Fruit fly (Drosophila melanogaster): ENCODE data around the gene CG44325.

CG44325 gene

DNA sequence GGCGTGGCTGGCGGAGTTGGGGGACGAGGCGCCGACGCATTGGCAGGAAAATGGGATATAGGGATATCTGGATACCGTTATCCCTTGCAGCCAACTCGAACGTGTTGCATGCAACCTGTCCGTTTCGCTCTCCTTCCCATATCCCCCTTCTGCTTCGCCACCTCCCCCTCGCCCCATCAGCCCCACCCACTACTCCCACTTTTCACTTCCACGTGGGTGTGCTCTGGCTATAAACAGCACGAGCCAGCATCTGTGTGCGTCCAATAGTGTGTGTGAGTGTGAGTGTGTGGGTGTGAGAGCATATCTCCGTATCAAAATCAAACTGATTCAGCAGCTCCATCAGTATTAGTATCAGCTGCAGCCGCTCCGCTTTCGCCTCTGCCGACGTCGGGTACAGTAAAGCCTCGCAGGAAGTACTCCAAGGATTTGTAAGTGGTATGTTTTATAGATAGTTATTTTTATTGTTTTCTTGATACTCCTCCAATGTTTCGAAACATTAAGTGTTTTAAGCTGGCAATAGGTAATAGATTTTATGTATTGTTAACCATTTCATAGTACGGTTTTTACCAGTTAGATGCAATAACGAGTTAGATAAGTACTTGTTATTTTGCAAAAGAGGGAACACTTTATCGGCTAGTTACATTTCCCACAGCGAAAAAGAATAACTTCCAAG lies 40.8 kb upstream of the CG44325 start (continued):
- TF ChIP-seq slou (GFP tag; optimal IDR thresholded peaks at IDR 0.05): no peak
- TF ChIP-seq CG4424 (GFP tag; optimal IDR thresholded peaks at IDR 0.05): peak; percentile 54
- no peak for TF ChIP-seq Atf-2 (GFP tag; optimal IDR thresholded peaks at IDR 0.05)
- no peak for TF ChIP-seq CG2202 (tag; optimal IDR thresholded peaks at IDR 0.05)
- peak; percentile 76 for TF ChIP-seq dmrt99B (tag; optimal IDR thresholded peaks at IDR 0.05)
- TF ChIP-seq CG6813 (GFP tag; optimal IDR thresholded peaks at IDR 0.05): peak; percentile 14
- no peak for TF ChIP-seq Hsf (GFP tag; optimal IDR thresholded peaks at IDR 0.05)
- TF ChIP-seq sens-2 (GFP tag; IDR thresholded peaks at IDR 0.05): no peak
- TF ChIP-seq CG11695 (GFP tag; IDR thresholded peaks at IDR 0.05): 0 out of 3 replicates have a peak, but pooled peaks have one; percentile 43
- no peak for TF ChIP-seq CrebB (tag; optimal IDR thresholded peaks at IDR 0.05)
- TF ChIP-seq CG17612 (GFP tag; IDR thresholded peaks at IDR 0.05): no peak
- no peak for TF ChIP-seq CG16813 (GFP tag; IDR thresholded peaks at IDR 0.05; ENCODE audit: partially characterized antibody)
- no peak for TF ChIP-seq Bgb (GFP tag; IDR thresholded peaks at IDR 0.05; ENCODE audit: partially characterized antibody)
- no peak for TF ChIP-seq CG12236 (GFP tag; optimal IDR thresholded peaks at IDR 0.05)
- 0 out of 2 replicates have a peak, but pooled peaks have one; percentile 48 for TF ChIP-seq HLH3B (GFP tag; IDR thresholded peaks at IDR 0.05)
- no peak for TF ChIP-seq Bteb2 (GFP tag; optimal IDR thresholded peaks at IDR 0.05)
- no peak for TF ChIP-seq corto (GFP tag; optimal IDR thresholded peaks at IDR 0.05)
- TF ChIP-seq sqz (GFP tag; optimal IDR thresholded peaks at IDR 0.05): peak; percentile 31
- peak; percentile 20 for TF ChIP-seq slp2 (GFP tag; optimal IDR thresholded peaks at IDR 0.05)
- TF ChIP-seq CG18011 (GFP tag; optimal IDR thresholded peaks at IDR 0.05): no peak
- TF ChIP-seq Taf1 (GFP tag; IDR thresholded peaks at IDR 0.05): no peak
- peak; percentile 30; the same call in 1 of the 2 replicates for TF ChIP-seq CG14667 (GFP tag; IDR thresholded peaks at IDR 0.05)
- no peak for TF ChIP-seq pho (GFP tag; optimal IDR thresholded peaks at IDR 0.05)
- TF ChIP-seq CG18764 (GFP tag; optimal IDR thresholded peaks at IDR 0.05): no peak
- peak; percentile 46 for TF ChIP-seq HHEX (GFP tag; optimal IDR thresholded peaks at IDR 0.05)
- TF ChIP-seq CG6272 (GFP tag; IDR thresholded peaks at IDR 0.05): no peak
- TF ChIP-seq ERR (GFP tag; optimal IDR thresholded peaks at IDR 0.05): no peak
- TF ChIP-seq PHDP (tag; optimal IDR thresholded peaks at IDR 0.05): no peak
- no peak for TF ChIP-seq CG9437 (GFP tag; optimal IDR thresholded peaks at IDR 0.05)
- TF ChIP-seq tll (GFP tag; optimal IDR thresholded peaks at IDR 0.05): no peak
- TF ChIP-seq fd3F (GFP tag; optimal IDR thresholded peaks at IDR 0.05): no peak
- no peak for TF ChIP-seq Dip3 (GFP tag; optimal IDR thresholded peaks at IDR 0.05)
- TF ChIP-seq D19A (tag; optimal IDR thresholded peaks at IDR 0.05): peak; percentile 53
- peak; percentile 9 for TF ChIP-seq CG12155 (GFP tag; optimal IDR thresholded peaks at IDR 0.05)
- TF ChIP-seq CG15514 (GFP tag; optimal IDR thresholded peaks at IDR 0.05): peak; percentile 37
- no peak for TF ChIP-seq NC2β (GFP tag; optimal IDR thresholded peaks at IDR 0.05)
- no peak for TF ChIP-seq kay (GFP tag; optimal IDR thresholded peaks at IDR 0.05)
- TF ChIP-seq bbx (GFP tag; IDR thresholded peaks at IDR 0.05; ENCODE audit: partially characterized antibody): no peak
- no peak for TF ChIP-seq row (GFP tag; IDR thresholded peaks at IDR 0.05)
- TF ChIP-seq Oli (tag; optimal IDR thresholded peaks at IDR 0.05): no peak
- TF ChIP-seq CG8924 (tag; optimal IDR thresholded peaks at IDR 0.05): no peak
- TF ChIP-seq nau (GFP tag; optimal IDR thresholded peaks at IDR 0.05): peak; percentile 49
- no peak for TF ChIP-seq Lhr (GFP tag; optimal IDR thresholded peaks at IDR 0.05)
- TF ChIP-seq CG12769 (tag; optimal IDR thresholded peaks at IDR 0.05): no peak
- peak; percentile 97 for TF ChIP-seq sr (GFP tag; IDR thresholded peaks at IDR 0.05)
- TF ChIP-seq lab (GFP tag; optimal IDR thresholded peaks at IDR 0.05): peak; percentile 64
- TF ChIP-seq Pdp1 (GFP tag; optimal IDR thresholded peaks at IDR 0.05): peak; percentile 12 to 17
- TF ChIP-seq CG13296 (GFP tag; optimal IDR thresholded peaks at IDR 0.05): peak; percentile 46
- 0 out of 4 replicates have a peak, but pooled peaks have one; percentile 49 for TF ChIP-seq chinmo (GFP tag; IDR thresholded peaks at IDR 0.05; ENCODE audit: partially characterized antibody)

Data from whole organism, embryonic.